Worm (Caenorhabditis elegans) whole organism, young adult: ENCODE data around the gene Y19D2B.2.
A peak's percentile ranks its signal among the peaks of the same experiment; 100 is the strongest.

Source experiments
- F33H1.4 ChIP-seq: fragments of 200-800 bp; sonication (Bioruptor generic); IDR thresholded peaks from 2 replicates; pipeline ENCODE4 v1.3.6; 2022; ENCODE audit warnings: missing genetic modification reagents, missing genetic modification characterization, missing compliant biosample characterization
- F57A8.1 ChIP-seq: fragments of 200-800 bp; sonication (Bioruptor generic); optimal IDR thresholded peaks from 2 replicates; lab custom pipeline; 2018; ENCODE audit warnings: mild to moderate bottlenecking, missing genetic modification characterization, moderate library complexity, missing compliant biosample characterization
- F57C9.4 ChIP-seq: sonication (generic microtip); optimal IDR thresholded peaks from 2 replicates; lab custom pipeline; 2017; ENCODE audit warnings: mild to moderate bottlenecking, missing genetic modification characterization, missing compliant biosample characterization
- attf-5 ChIP-seq: fragments of 200-800 bp; sonication (Bioruptor generic); optimal IDR thresholded peaks from 2 replicates; lab custom pipeline; 2018; ENCODE audit warnings: mild to moderate bottlenecking, missing genetic modification characterization, missing compliant biosample characterization
- cebp-1 ChIP-seq, 2 experiments: fragments of 200-800 bp in 1 of 2; sonication (Bioruptor generic) in 1 of 2; sonication (generic microtip) in 1 of 2; IDR thresholded peaks in 1 of 2; optimal IDR thresholded peaks in 1 of 2; 2 replicates each; pipeline versions ENCODE4 v1.3.6 to Lab custom; 2017 to 2022; ENCODE audit warnings: missing compliant biosample characterization in 2 of 2, missing genetic modification characterization in 2 of 2, mild to moderate bottlenecking in 1 of 2, missing genetic modification reagents in 1 of 2, moderate library complexity in 1 of 2
- ceh-58 ChIP-seq: fragments of 200-800 bp; sonication (Bioruptor generic); IDR thresholded peaks from 2 replicates; pipeline ENCODE4 v1.3.6; 2022; ENCODE audit warnings: missing genetic modification characterization, missing compliant biosample characterization
- die-1 ChIP-seq: sonication (generic microtip); optimal IDR thresholded peaks from 2 replicates; lab custom pipeline; 2016; ENCODE audit warnings: missing genotype, mild to moderate bottlenecking, missing genetic modification characterization, missing compliant biosample characterization
- dox-1 ChIP-seq: fragments of 200-800 bp; sonication (Bioruptor generic); IDR thresholded peaks from 2 replicates; pipeline ENCODE4 v1.3.6; 2022; ENCODE audit warnings: missing genetic modification reagents, missing genetic modification characterization, missing compliant biosample characterization
- dpl-1 ChIP-seq: fragments of 150-350 bp; optimal IDR thresholded peaks from 2 replicates; lab custom pipeline; 2014; ENCODE audit warnings: missing biosample characterization, missing genetic modification reagents, missing genetic modification characterization
- efl-1 ChIP-seq: fragments of 150-350 bp; optimal IDR thresholded peaks from 2 replicates; lab custom pipeline; 2014; ENCODE audit warnings: missing biosample characterization, missing genetic modification reagents, missing genetic modification characterization
- egl-44 ChIP-seq: fragments of 200-800 bp; sonication (Bioruptor generic); IDR thresholded peaks from 2 replicates; pipeline ENCODE4 v1.3.6; 2022; ENCODE audit warnings: missing genetic modification reagents, missing genetic modification characterization, missing compliant biosample characterization
- ets-4 ChIP-seq: fragments of 200-800 bp; sonication (Bioruptor generic); optimal IDR thresholded peaks from 2 replicates; lab custom pipeline; 2018; ENCODE audit warnings: mild to moderate bottlenecking, missing genetic modification characterization, missing compliant biosample characterization
- hmg-1.2 ChIP-seq: fragments of 200-800 bp; sonication (Bioruptor generic); IDR thresholded peaks from 2 replicates; pipeline ENCODE4 v1.3.6; 2022; ENCODE audit warnings: missing genetic modification reagents, missing genetic modification characterization, missing compliant biosample characterization
- hrde-1 ChIP-seq: sonication (generic microtip); optimal IDR thresholded peaks from 2 replicates; lab custom pipeline; 2016; ENCODE audit warnings: missing genetic modification characterization, mild to moderate bottlenecking, missing compliant biosample characterization, moderate library complexity, missing genotype, missing genetic modification reagents, borderline replicate concordance
- lin-26 ChIP-seq: fragments of 200-800 bp; sonication (Bioruptor generic); IDR thresholded peaks from 2 replicates; pipeline ENCODE4 v1.3.6; 2022; ENCODE audit warnings: missing genetic modification reagents, missing genetic modification characterization, missing compliant biosample characterization
- lin-35 ChIP-seq, 3 experiments: fragments of 150-350 bp in 2 of 3; sonication (generic microtip) in 1 of 3; optimal IDR thresholded peaks; 2 replicates each; lab custom pipeline; 2014 to 2018; ENCODE audit warnings: missing biosample characterization in 3 of 3, missing genetic modification characterization in 3 of 3, missing genetic modification reagents in 3 of 3
- lin-54 ChIP-seq: fragments of 200-800 bp; sonication (Bioruptor generic); optimal IDR thresholded peaks from 2 replicates; lab custom pipeline; 2018; ENCODE audit warnings: mild to moderate bottlenecking, missing genetic modification characterization, missing compliant biosample characterization
- lsl-1 ChIP-seq: fragments of 200-800 bp; sonication (Bioruptor generic); optimal IDR thresholded peaks from 2 replicates; lab custom pipeline; 2018; ENCODE audit warnings: mild to moderate bottlenecking, missing genetic modification characterization, moderate library complexity, missing compliant biosample characterization
- madf-6 ChIP-seq: fragments of 200-800 bp; sonication (Bioruptor generic); IDR thresholded peaks from 2 replicates; pipeline ENCODE4 v1.3.6; 2022; ENCODE audit warnings: missing genetic modification reagents, missing genetic modification characterization, missing compliant biosample characterization
- madf-8 ChIP-seq: fragments of 200-800 bp; sonication (Bioruptor generic); conservative IDR thresholded peaks from 2 replicates; pipeline ENCODE4 v1.3.6; 2022; ENCODE audit warnings: missing genetic modification reagents, missing genetic modification characterization, missing compliant biosample characterization
- mcd-1 ChIP-seq: fragments of 200-800 bp; sonication (Bioruptor generic); IDR thresholded peaks from 2 replicates; pipeline ENCODE4 v1.3.6; 2022; ENCODE audit warnings: missing genetic modification reagents, missing genetic modification characterization, missing compliant biosample characterization
- nfyb-1 ChIP-seq: fragments of 200-800 bp; sonication (Bioruptor generic); IDR thresholded peaks from 2 replicates; pipeline ENCODE4 v1.3.6; 2022; ENCODE audit warnings: missing genetic modification reagents, missing genetic modification characterization, missing compliant biosample characterization
- nhr-179 ChIP-seq: sonication (generic microtip); optimal IDR thresholded peaks from 2 replicates; lab custom pipeline; 2016; ENCODE audit warnings: mild to moderate bottlenecking, missing genetic modification characterization, missing compliant biosample characterization
- nhr-80 ChIP-seq: sonication (generic microtip); optimal IDR thresholded peaks from 2 replicates; lab custom pipeline; 2016; ENCODE audit warnings: missing genetic modification characterization, missing compliant biosample characterization
- pha-4 ChIP-seq: fragments of 150-350 bp; sonication (generic microtip); optimal IDR thresholded peaks from 2 replicates; lab custom pipeline; 2014; ENCODE audit warnings: missing biosample characterization, missing genetic modification reagents, missing genetic modification characterization
- rcor-1 ChIP-seq: fragments of 200-800 bp; sonication (Bioruptor generic); IDR thresholded peaks from 2 replicates; pipeline ENCODE4 v1.3.6; 2022; ENCODE audit warnings: missing genetic modification reagents, missing genetic modification characterization, missing compliant biosample characterization
- rec-8 ChIP-seq, 2 experiments: sonication (generic microtip); optimal IDR thresholded peaks; 2 replicates each; lab custom pipeline; 2016; ENCODE audit warnings: mild to moderate bottlenecking in 2 of 2, missing genetic modification characterization in 2 of 2, missing genetic modification reagents in 2 of 2, missing genotype in 2 of 2, missing biosample characterization in 1 of 2, missing compliant biosample characterization in 1 of 2, moderate library complexity in 1 of 2
- tbp1 ChIP-seq: fragments of 200-800 bp; sonication (Bioruptor generic); optimal IDR thresholded peaks from 2 replicates; lab custom pipeline; 2018; ENCODE audit warnings: mild to moderate bottlenecking, missing genetic modification characterization, missing compliant biosample characterization
- unc-62 ChIP-seq: fragments of 150-350 bp; optimal IDR thresholded peaks from 2 replicates; lab custom pipeline; 2014; ENCODE audit warnings: missing biosample characterization, missing genetic modification reagents, missing genetic modification characterization
- ztf-28 ChIP-seq: fragments of 200-800 bp; sonication (Bioruptor generic); IDR thresholded peaks from 2 replicates; pipeline ENCODE4 v1.3.6; 2022; ENCODE audit warnings: missing genetic modification reagents, missing genetic modification characterization, missing compliant biosample characterization

The Y19D2B.2 gene

ce11 chrII:10948236-10949025 lies 24.4 kb downstream of the Y19D2B.2 start:
- TF ChIP-seq madf-8 (GFP tag; lab: Robert Waterston, UW) (0 out of 2 replicates have a peak, but pooled peaks have one; percentile 33), lin-35 (GFP tag; optimal IDR thresholded peaks at IDR 0.05; lab: Kevin White, UChicago) (peak in 1 of 3 experiments; percentile 26), F33H1.4 (GFP tag; lab: Robert Waterston, UW) (peak; percentile 54), madf-6 (GFP tag; lab: Robert Waterston, UW) (peak; percentile 63), attf-5 (GFP tag; lab: Kevin White, UChicago) (no peak), ceh-58 (no peak), dpl-1 (GFP tag; lab: Kevin White, UChicago) (peak; percentile 18), F57A8.1 (GFP tag; lab: Kevin White, UChicago) (no peak), mcd-1 (peak; percentile 57), lin-54 (GFP tag; lab: Kevin White, UChicago) (peak; percentile 75), ztf-28 (GFP tag; lab: Robert Waterston, UW) (no peak), lsl-1 (peak; percentile 39), pha-4 (tag; lab: Kevin White, UChicago) (no peak), nfyb-1 (GFP tag; lab: Robert Waterston, UW) (0 out of 2 replicates have a peak, but pooled peaks have one; percentile 17), efl-1 (GFP tag; lab: Kevin White, UChicago) (peak; percentile 57)

DNA sequence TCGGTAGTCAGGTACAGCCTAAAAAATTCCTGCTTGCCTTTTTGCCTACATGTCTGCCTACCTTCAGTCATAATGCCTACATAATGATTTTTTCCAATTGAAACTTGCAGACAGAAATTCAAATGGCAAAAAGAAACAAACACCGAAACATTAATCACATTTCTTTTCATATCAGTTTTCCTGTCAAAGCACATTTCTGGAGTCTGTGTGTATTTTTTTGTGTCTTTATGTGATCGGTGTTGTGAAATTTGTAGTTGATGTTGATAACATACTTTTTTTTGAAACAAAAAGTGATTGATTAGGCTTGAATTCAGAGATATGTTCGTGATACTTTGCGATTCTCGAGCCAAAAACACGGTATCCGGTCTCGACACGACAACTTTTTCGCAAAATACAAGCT lies 25.3 kb downstream of the Y19D2B.2 start:
- TF ChIP-seq rcor-1 (no peak), cebp-1 (GFP tag; IDR thresholded peaks at IDR 0.05; lab: Robert Waterston, UW) (no peak), cebp-1 (tag; optimal IDR thresholded peaks at IDR 0.05; lab: Kevin White, UChicago) (peak; percentile 56), nhr-80 (tag; lab: Kevin White, UChicago) (peak; percentile 58)
- TF ChIP-seq, all 124 proteins: peak for 2

ce11 chrII:10950107-10950679 lies 26.1 kb downstream of the Y19D2B.2 start, which contains the start of gene gst-5:
TSS of gene gst-5 (plus strand) at chrII:10950352.
- TF ChIP-seq F57C9.4 (no peak), dox-1 (GFP tag; lab: Robert Waterston, UW) (peak; percentile 45; the same call in 1 of the 2 replicates), nhr-80 (tag; lab: Kevin White, UChicago) (peak; percentile 9), cebp-1 (GFP tag; IDR thresholded peaks at IDR 0.05; lab: Robert Waterston, UW) (peak; percentile 22; the same call in 1 of the 2 replicates), cebp-1 (tag; optimal IDR thresholded peaks at IDR 0.05; lab: Kevin White, UChicago) (peak; percentile 66), rec-8 (tag; optimal IDR thresholded peaks at IDR 0.05; lab: Kevin White, UChicago) (no peak), lin-26 (GFP tag; lab: Robert Waterston, UW) (0 out of 2 replicates have a peak, but pooled peaks have one; percentile 13), unc-62 (GFP tag; lab: Kevin White, UChicago) (no peak), F33H1.4 (GFP tag; lab: Robert Waterston, UW) (no peak), tbp1 (peak; percentile 2), madf-8 (GFP tag; lab: Robert Waterston, UW) (no peak), hmg-1.2 (GFP tag; lab: Robert Waterston, UW) (peak; percentile 24; the same call in 1 of the 2 replicates), ets-4 (GFP tag; lab: Kevin White, UChicago) (no peak), hrde-1 (tag; lab: Kevin White, UChicago) (no peak), nhr-179 (tag; lab: Kevin White, UChicago) (no peak), die-1 (tag; lab: Kevin White, UChicago) (no peak), nfyb-1 (GFP tag; lab: Robert Waterston, UW) (no peak)

DNA sequence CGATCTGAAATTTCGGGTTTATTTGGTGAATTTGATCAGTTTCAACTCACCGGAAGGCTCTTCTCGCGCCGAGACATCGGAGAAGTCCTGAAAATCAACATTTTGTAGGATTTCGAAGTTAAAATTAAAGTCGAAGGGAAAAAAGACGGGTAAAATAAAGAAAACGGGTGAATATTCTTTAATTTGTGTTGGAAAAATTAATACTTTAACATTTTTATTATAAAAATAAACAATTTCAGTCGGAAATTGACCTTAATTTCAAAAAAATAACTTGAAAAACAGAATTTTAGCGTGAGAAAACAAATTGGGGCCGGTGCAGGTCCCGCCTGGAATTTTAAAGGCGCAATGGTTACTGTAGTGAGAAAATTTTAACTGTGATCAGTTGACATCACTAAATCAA lies 29.0 kb downstream of the Y19D2B.2 start, which contains the start of gene nos-1:
TSS of gene nos-1 (minus strand) at position 101 of the 400 bp plus-strand sequence.
- TF ChIP-seq F33H1.4 (GFP tag; lab: Robert Waterston, UW), result 0 out of 2 replicates have a peak, but pooled peaks have one; percentile 24
- peak; percentile 66 for TF ChIP-seq lsl-1
- TF ChIP-seq egl-44, result no peak
